Fruit fly (Drosophila melanogaster): ENCODE results near the gene CG7990.

DNA sequence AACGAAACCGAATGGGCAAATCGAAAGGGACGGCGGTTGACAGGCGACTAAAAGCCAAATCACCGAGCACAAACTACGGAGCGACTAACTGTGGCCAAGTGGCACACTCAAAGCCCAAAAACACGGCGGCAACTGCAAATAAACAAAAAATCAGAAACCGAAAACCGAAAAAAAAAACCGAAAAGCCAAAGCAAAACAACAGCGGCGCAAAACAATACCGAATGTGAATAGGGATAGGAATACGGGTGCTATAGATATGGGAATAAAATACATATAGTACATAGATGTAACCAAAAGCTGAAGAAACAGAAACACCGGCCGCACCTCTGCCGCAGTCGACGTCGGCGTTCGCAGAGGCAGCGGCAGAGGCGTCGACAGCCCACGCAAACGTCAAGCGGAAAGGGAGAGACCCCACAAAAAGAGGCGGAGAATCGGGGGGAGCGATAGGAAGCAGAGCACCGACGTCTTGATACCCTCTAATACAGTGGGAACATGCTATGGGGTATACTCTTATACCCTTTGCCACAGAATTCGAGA lies 34.7 kb downstream of the CG7990 start, which contains the start of gene RhoGAP18B:
- no peak for TF ChIP-seq Ets21C (GFP tag; optimal IDR thresholded peaks at IDR 0.05)
- no peak for TF ChIP-seq Eip78C (GFP tag)
- TF ChIP-seq CG9139 (GFP tag; optimal IDR thresholded peaks at IDR 0.05): no peak
- no peak for TF ChIP-seq CG3919 (GFP tag; optimal IDR thresholded peaks at IDR 0.05)
- TF ChIP-seq CG6854 (GFP tag; optimal IDR thresholded peaks at IDR 0.05): no peak
- TF ChIP-seq Hr39 (GFP tag; optimal IDR thresholded peaks at IDR 0.05): no peak
